Worm (Caenorhabditis elegans) whole organism, mixed stage, embryonic: ENCODE measurements around the gene Y17G7B.3.
A peak's percentile ranks its signal among the peaks of the same experiment; 100 is the strongest.

Source experiments
- M03D4.4 ChIP-seq: sonication (generic microtip); optimal IDR thresholded peaks from 2 replicates; lab custom pipeline; 2017; ENCODE audit warnings: mild to moderate bottlenecking, missing genetic modification characterization, missing compliant biosample characterization
- bed-3 ChIP-seq: fragments of 200-800 bp; sonication (Bioruptor generic); optimal IDR thresholded peaks from 3 replicates; lab custom pipeline; 2018; ENCODE audit warnings: mild to moderate bottlenecking, missing genetic modification characterization, moderate library complexity, missing compliant biosample characterization
- blmp-1 ChIP-seq: fragments of 150-350 bp; optimal IDR thresholded peaks from 2 replicates; lab custom pipeline; 2014; ENCODE audit warnings: missing biosample characterization, missing genetic modification characterization
- ceh-39 ChIP-seq: fragments of 150-350 bp; optimal IDR thresholded peaks from 2 replicates; lab custom pipeline; 2014; ENCODE audit warnings: missing biosample characterization, missing genetic modification characterization
- ceh-43 ChIP-seq: fragments of 200-800 bp; sonication (Bioruptor generic); optimal IDR thresholded peaks from 2 replicates; lab custom pipeline; 2018; ENCODE audit warnings: mild to moderate bottlenecking, missing genetic modification characterization, moderate library complexity, missing compliant biosample characterization
- ceh-83 ChIP-seq: fragments of 200-800 bp; sonication (Bioruptor generic); optimal IDR thresholded peaks from 2 replicates; lab custom pipeline; 2018; ENCODE audit warnings: mild to moderate bottlenecking, missing genetic modification characterization, missing compliant biosample characterization
- ces-1 ChIP-seq: fragments of 150-350 bp; optimal IDR thresholded peaks from 2 replicates; lab custom pipeline; 2014; ENCODE audit warnings: missing biosample characterization, missing genetic modification reagents, missing genetic modification characterization
- cnd-1 ChIP-seq: fragments of 200-800 bp; sonication (Bioruptor generic); optimal IDR thresholded peaks from 2 replicates; lab custom pipeline; 2018; ENCODE audit warnings: mild to moderate bottlenecking, missing genetic modification characterization, missing compliant biosample characterization
- drap-1 ChIP-seq: fragments of 200-800 bp; sonication (Bioruptor generic); optimal IDR thresholded peaks from 3 replicates; lab custom pipeline; 2018; ENCODE audit warnings: mild to moderate bottlenecking, missing genetic modification characterization, missing compliant biosample characterization
- elt-1 ChIP-seq: sonication (generic microtip); optimal IDR thresholded peaks from 2 replicates; lab custom pipeline; 2017; ENCODE audit warnings: missing genetic modification characterization, mild to moderate bottlenecking, missing compliant biosample characterization, antibody characterized with exemption, moderate library complexity, borderline replicate concordance; ENCODE audit not compliant: insufficient read depth
- elt-3 ChIP-seq: fragments of 150-350 bp; optimal IDR thresholded peaks from 2 replicates; lab custom pipeline; 2014; ENCODE audit warnings: missing biosample characterization, missing genetic modification characterization
- flh-1 ChIP-seq: fragments of 200-800 bp; sonication (Bioruptor generic); optimal IDR thresholded peaks from 2 replicates; lab custom pipeline; 2018; ENCODE audit warnings: mild to moderate bottlenecking, missing genetic modification characterization, moderate library complexity, missing compliant biosample characterization
- ham-2 ChIP-seq: fragments of 200-800 bp; sonication (Bioruptor generic); optimal IDR thresholded peaks from 2 replicates; lab custom pipeline; 2018; ENCODE audit warnings: mild to moderate bottlenecking, missing genetic modification characterization, missing compliant biosample characterization
- hlh-1 ChIP-seq: fragments of 150-350 bp; optimal IDR thresholded peaks from 2 replicates; lab custom pipeline; 2014; ENCODE audit warnings: missing biosample characterization, missing genetic modification reagents, missing genetic modification characterization
- lin-13 ChIP-seq: fragments of 150-350 bp; optimal IDR thresholded peaks from 2 replicates; lab custom pipeline; 2014; ENCODE audit warnings: missing biosample characterization, missing genetic modification characterization
- lin-32 ChIP-seq: fragments of 200-800 bp; sonication (Bioruptor generic); optimal IDR thresholded peaks from 2 replicates; lab custom pipeline; 2018; ENCODE audit warnings: mild to moderate bottlenecking, missing genetic modification characterization, missing compliant biosample characterization
- lsy-2 ChIP-seq: fragments of 150-350 bp; optimal IDR thresholded peaks from 2 replicates; lab custom pipeline; 2014; ENCODE audit warnings: missing biosample characterization, missing genetic modification characterization
- mab-5 ChIP-seq: fragments of 150-350 bp; optimal IDR thresholded peaks from 2 replicates; lab custom pipeline; 2014; ENCODE audit warnings: missing biosample characterization, missing genetic modification characterization
- mep-1 ChIP-seq: fragments of 150-350 bp; optimal IDR thresholded peaks from 2 replicates; lab custom pipeline; 2017; ENCODE audit warnings: missing biosample characterization, missing genetic modification reagents, missing genetic modification characterization, inconsistent platforms
- mls-2 ChIP-seq: sonication (generic microtip); optimal IDR thresholded peaks from 2 replicates; lab custom pipeline; 2016; ENCODE audit warnings: mild to moderate bottlenecking, missing genetic modification characterization, moderate library complexity, missing compliant biosample characterization
- nhr-12 ChIP-seq: fragments of 150-350 bp; optimal IDR thresholded peaks from 2 replicates; lab custom pipeline; 2014; ENCODE audit warnings: missing biosample characterization, missing genetic modification characterization
- nhr-2 ChIP-seq: fragments of 150-350 bp; optimal IDR thresholded peaks from 2 replicates; lab custom pipeline; 2014; ENCODE audit warnings: missing biosample characterization, missing genetic modification characterization
- nhr-237 ChIP-seq: fragments of 150-350 bp; optimal IDR thresholded peaks from 2 replicates; lab custom pipeline; 2014; ENCODE audit warnings: missing biosample characterization, missing genetic modification characterization
- nhr-28 ChIP-seq: fragments of 150-350 bp; optimal IDR thresholded peaks from 2 replicates; lab custom pipeline; 2014; ENCODE audit warnings: missing biosample characterization, missing genetic modification characterization
- nhr-76 ChIP-seq: sonication (generic microtip); optimal IDR thresholded peaks from 2 replicates; lab custom pipeline; 2017; ENCODE audit warnings: missing biosample characterization, missing genetic modification characterization
- pha-4 ChIP-seq: fragments of 150-350 bp; optimal IDR thresholded peaks from 2 replicates; lab custom pipeline; 2018; ENCODE audit warnings: missing biosample characterization, missing genetic modification reagents, missing genetic modification characterization
- sem-2 ChIP-seq: fragments of 200-800 bp; sonication (Bioruptor generic); optimal IDR thresholded peaks from 2 replicates; lab custom pipeline; 2018; ENCODE audit warnings: mild to moderate bottlenecking, missing genetic modification characterization, missing compliant biosample characterization
- snpc-4 ChIP-seq: fragments of 150-350 bp; optimal IDR thresholded peaks from 2 replicates; lab custom pipeline; 2014; ENCODE audit warnings: missing biosample characterization, missing genetic modification characterization
- sptf-1 ChIP-seq: sonication (generic microtip); optimal IDR thresholded peaks from 2 replicates; lab custom pipeline; 2017; ENCODE audit warnings: mild to moderate bottlenecking, missing genetic modification characterization, moderate library complexity, missing compliant biosample characterization
- tbx-8 ChIP-seq: fragments of 200-800 bp; sonication (Bioruptor generic); optimal IDR thresholded peaks from 2 replicates; lab custom pipeline; 2018; ENCODE audit warnings: mild to moderate bottlenecking, missing genetic modification characterization, moderate library complexity, missing compliant biosample characterization
- unc-120 ChIP-seq: sonication (generic microtip); optimal IDR thresholded peaks from 2 replicates; lab custom pipeline; 2017; ENCODE audit warnings: missing genetic modification characterization, missing compliant biosample characterization; ENCODE audit not compliant: poor library complexity, severe bottlenecking
- unc-39 ChIP-seq: fragments of 150-350 bp; optimal IDR thresholded peaks from 2 replicates; lab custom pipeline; 2014; ENCODE audit warnings: missing biosample characterization, missing genetic modification characterization
- unc-62 ChIP-seq: fragments of 150-350 bp; optimal IDR thresholded peaks from 2 replicates; lab custom pipeline; 2014; ENCODE audit warnings: missing biosample characterization, missing genetic modification reagents, missing genetic modification characterization
- zip-8 ChIP-seq: fragments of 150-350 bp; optimal IDR thresholded peaks from 2 replicates; lab custom pipeline; 2014; ENCODE audit warnings: missing biosample characterization, missing genetic modification characterization
- ztf-11 ChIP-seq: fragments of 150-350 bp; optimal IDR thresholded peaks from 2 replicates; lab custom pipeline; 2014; ENCODE audit warnings: missing biosample characterization, missing genetic modification characterization

Gene Y17G7B.3

ce11 chrII:11967507-11968127 lies 21.2 kb upstream of the Y17G7B.3 start, which contains the start of gene W03C9.5:
Gene W03C9.5 (minus strand): TSS chrII:11967544.
- TF ChIP-seq elt-1 (no peak), flh-1 (GFP tag; lab: Kevin White, UChicago) (peak; percentile 28), sptf-1 (tag; lab: Kevin White, UChicago) (peak; percentile 90), ceh-43 (no peak), ceh-39 (tag; lab: Kevin White, UChicago) (peak; percentile 77), elt-3 (tag; lab: Kevin White, UChicago) (no peak), bed-3 (peak; percentile 49), unc-39 (tag; lab: Kevin White, UChicago) (no peak), lin-13 (tag; lab: Kevin White, UChicago) (peak; percentile 96), ztf-11 (tag; lab: Kevin White, UChicago) (peak; percentile 41), lin-32 (GFP tag; lab: Kevin White, UChicago) (peak; percentile 75), nhr-237 (tag; lab: Kevin White, UChicago) (peak; percentile 96), nhr-76 (tag; lab: Kevin White, UChicago) (no peak), nhr-2 (tag; lab: Kevin White, UChicago) (no peak), mls-2 (peak; percentile 88), ceh-83 (peak; percentile 61), tbx-8 (peak; percentile 57), ham-2 (peak; percentile 55), unc-62 (GFP tag; lab: Kevin White, UChicago) (peak; percentile 68), pha-4 (peak; percentile 89), ces-1 (GFP tag; lab: Kevin White, UChicago) (peak; percentile 82), hlh-1 (tag; lab: Kevin White, UChicago) (peak; percentile 83), unc-120 (tag; lab: Kevin White, UChicago) (peak; percentile 88), cnd-1 (tag; lab: Kevin White, UChicago) (peak; percentile 88), nhr-12 (no peak), snpc-4 (tag; lab: Kevin White, UChicago) (no peak), zip-8 (tag; lab: Kevin White, UChicago) (no peak), sem-2 (GFP tag; lab: Kevin White, UChicago) (peak; percentile 61), mab-5 (tag; lab: Kevin White, UChicago) (no peak), mep-1 (tag; lab: Kevin White, UChicago) (peak; percentile 86), lsy-2 (peak; percentile 85), drap-1 (GFP tag; lab: Kevin White, UChicago) (peak; percentile 87), nhr-28 (no peak), M03D4.4 (tag; lab: Kevin White, UChicago) (peak; percentile 76), blmp-1 (tag; lab: Kevin White, UChicago) (no peak)

- no peak for TF ChIP-seq lsy-2
- TF ChIP-seq flh-1 (GFP tag; lab: Kevin White, UChicago), result no peak
- TF ChIP-seq ces-1 (GFP tag; lab: Kevin White, UChicago), result no peak
- no peak for TF ChIP-seq unc-62 (GFP tag; lab: Kevin White, UChicago)
- no peak for TF ChIP-seq hlh-1 (tag; lab: Kevin White, UChicago)
- no peak for TF ChIP-seq ceh-83
- TF ChIP-seq drap-1 (GFP tag; lab: Kevin White, UChicago), result no peak
- TF ChIP-seq blmp-1 (tag; lab: Kevin White, UChicago), result no peak
- TF ChIP-seq nhr-237 (tag; lab: Kevin White, UChicago), result no peak
- TF ChIP-seq nhr-12, result no peak
- TF ChIP-seq nhr-76 (tag; lab: Kevin White, UChicago), result no peak
- no peak for TF ChIP-seq nhr-28
- no peak for TF ChIP-seq ham-2
- TF ChIP-seq sptf-1 (tag; lab: Kevin White, UChicago), result no peak
- TF ChIP-seq lin-32 (GFP tag; lab: Kevin White, UChicago), result no peak
- TF ChIP-seq mls-2, result no peak
- no peak for TF ChIP-seq snpc-4 (tag; lab: Kevin White, UChicago)
- TF ChIP-seq, all 35 proteins: peak for 0
These were observed 20.5 kb upstream of the Y17G7B.3 start, which contains the start of gene mex-1 for ce11 chrII:11968275-11968674. Gene mex-1 (plus strand): TSS chrII:11968637.

ce11 chrII:11969033-11969432 lies 19.8 kb upstream of the Y17G7B.3 start:
- TF ChIP-seq nhr-28, result no peak
- TF ChIP-seq nhr-237 (tag; lab: Kevin White, UChicago), result no peak
- TF ChIP-seq mab-5 (tag; lab: Kevin White, UChicago), result no peak
- TF ChIP-seq zip-8 (tag; lab: Kevin White, UChicago), result no peak
- no peak for TF ChIP-seq snpc-4 (tag; lab: Kevin White, UChicago)
- no peak for TF ChIP-seq unc-120 (tag; lab: Kevin White, UChicago)
- no peak for TF ChIP-seq mep-1 (tag; lab: Kevin White, UChicago)
- TF ChIP-seq ham-2, result no peak
- TF ChIP-seq nhr-12, result no peak
- TF ChIP-seq elt-1, result no peak
- no peak for TF ChIP-seq unc-39 (tag; lab: Kevin White, UChicago)
- no peak for TF ChIP-seq nhr-2 (tag; lab: Kevin White, UChicago)
- no peak for TF ChIP-seq hlh-1 (tag; lab: Kevin White, UChicago)
- TF ChIP-seq M03D4.4 (tag; lab: Kevin White, UChicago), result no peak
- TF ChIP-seq tbx-8, result no peak
- TF ChIP-seq pha-4, result no peak
- no peak for TF ChIP-seq lin-32 (GFP tag; lab: Kevin White, UChicago)
